Worm (Caenorhabditis elegans) whole organism, L2 larva: ENCODE data around the gene K02D10.2.

Source experiments
- C34F6.9 ChIP-seq: fragments of 150-350 bp; optimal IDR thresholded peaks from 2 replicates; lab custom pipeline; 2014; ENCODE audit warnings: missing biosample characterization, missing genetic modification characterization
- F13H6.1 ChIP-seq: sonication (generic microtip); optimal IDR thresholded peaks from 2 replicates; lab custom pipeline; 2016; ENCODE audit warnings: missing genetic modification characterization, missing compliant biosample characterization
- R02D3.7 ChIP-seq: fragments of 150-350 bp; optimal IDR thresholded peaks from 2 replicates; lab custom pipeline; 2014; ENCODE audit warnings: missing biosample characterization, missing genetic modification characterization
- Y55F3AM.14 ChIP-seq: fragments of 200-800 bp; sonication (Bioruptor generic); optimal IDR thresholded peaks from 2 replicates; lab custom pipeline; 2018; ENCODE audit warnings: mild to moderate bottlenecking, missing genetic modification characterization, missing compliant biosample characterization
- aly-2 ChIP-seq: fragments of 150-350 bp; optimal IDR thresholded peaks from 2 replicates; lab custom pipeline; 2014; ENCODE audit warnings: missing biosample characterization, missing genetic modification characterization
- ama-1 ChIP-seq: fragments of 150-350 bp; optimal IDR thresholded peaks from 2 replicates; lab custom pipeline; 2018; ENCODE audit warnings: inconsistent platforms
- blmp-1 ChIP-seq: sonication (generic microtip); optimal IDR thresholded peaks from 2 replicates; lab custom pipeline; 2017; ENCODE audit warnings: missing genetic modification characterization, mild to moderate bottlenecking, missing compliant biosample characterization, antibody characterized with exemption, moderate library complexity; ENCODE audit not compliant: insufficient read depth
- ceh-16 ChIP-seq: fragments of 150-350 bp; optimal IDR thresholded peaks from 2 replicates; lab custom pipeline; 2014; ENCODE audit warnings: missing biosample characterization, missing genetic modification characterization
- crh-2 ChIP-seq: sonication (generic microtip); optimal IDR thresholded peaks from 2 replicates; lab custom pipeline; 2017; ENCODE audit warnings: missing biosample characterization, missing genetic modification characterization
- dmd-4 ChIP-seq: sonication (generic microtip); optimal IDR thresholded peaks from 2 replicates; lab custom pipeline; 2017; ENCODE audit warnings: missing biosample characterization, missing genetic modification characterization
- egl-27 ChIP-seq: sonication (generic microtip); optimal IDR thresholded peaks from 3 replicates; lab custom pipeline; 2017; ENCODE audit warnings: missing biosample characterization, missing genetic modification reagents, missing genetic modification characterization
- elt-1 ChIP-seq: fragments of 150-350 bp; optimal IDR thresholded peaks from 2 replicates; lab custom pipeline; 2014; ENCODE audit warnings: missing biosample characterization, missing genetic modification characterization
- elt-3 ChIP-seq: sonication (generic microtip); optimal IDR thresholded peaks from 2 replicates; lab custom pipeline; 2017; ENCODE audit warnings: missing biosample characterization, missing genetic modification characterization
- fos-1 ChIP-seq: fragments of 150-350 bp; optimal IDR thresholded peaks from 2 replicates; lab custom pipeline; 2014; ENCODE audit warnings: missing biosample characterization, missing genetic modification characterization
- gmeb-1 ChIP-seq: fragments of 150-350 bp; optimal IDR thresholded peaks from 2 replicates; lab custom pipeline; 2014; ENCODE audit warnings: missing biosample characterization, missing genetic modification characterization
- lin-11 ChIP-seq: fragments of 150-350 bp; sonication (generic microtip); optimal IDR thresholded peaks from 2 replicates; lab custom pipeline; 2014; ENCODE audit warnings: missing biosample characterization, missing genetic modification characterization, inconsistent platforms, mixed read lengths
- lin-39 ChIP-seq: fragments of 150-350 bp; optimal IDR thresholded peaks from 2 replicates; lab custom pipeline; 2014; ENCODE audit warnings: missing biosample characterization, missing genetic modification reagents, missing genetic modification characterization
- lsy-2 ChIP-seq, 2 experiments: fragments of 150-350 bp in 1 of 2; sonication (generic microtip) in 1 of 2; optimal IDR thresholded peaks; 2 replicates each; lab custom pipeline; 2014 to 2017; ENCODE audit warnings: missing biosample characterization in 2 of 2, missing genetic modification characterization in 2 of 2
- mbf-1 ChIP-seq: sonication (generic microtip); optimal IDR thresholded peaks from 2 replicates; lab custom pipeline; 2017; ENCODE audit warnings: missing biosample characterization, missing genetic modification characterization
- mdl-1 ChIP-seq, 2 experiments: fragments of 150-350 bp in 1 of 2; sonication (generic microtip) in 1 of 2; optimal IDR thresholded peaks; 2 replicates each; lab custom pipeline; 2017; ENCODE audit warnings: missing biosample characterization in 2 of 2, missing genetic modification characterization in 2 of 2
- nhr-11 ChIP-seq: fragments of 150-350 bp; optimal IDR thresholded peaks from 2 replicates; lab custom pipeline; 2014; ENCODE audit warnings: missing biosample characterization, missing genetic modification characterization
- nhr-129 ChIP-seq: fragments of 150-350 bp; optimal IDR thresholded peaks from 2 replicates; lab custom pipeline; 2014; ENCODE audit warnings: missing biosample characterization, missing genetic modification characterization
- nhr-21 ChIP-seq: fragments of 150-350 bp; optimal IDR thresholded peaks from 2 replicates; lab custom pipeline; 2014; ENCODE audit warnings: missing biosample characterization, missing genetic modification characterization
- nhr-237 ChIP-seq: fragments of 150-350 bp; optimal IDR thresholded peaks from 2 replicates; lab custom pipeline; 2014; ENCODE audit warnings: missing biosample characterization, missing genetic modification characterization
- nhr-25 ChIP-seq: fragments of 150-350 bp; sonication (generic microtip); optimal IDR thresholded peaks from 3 replicates; lab custom pipeline; 2014; ENCODE audit warnings: missing biosample characterization, missing genetic modification characterization
- nhr-6 ChIP-seq: fragments of 150-350 bp; optimal IDR thresholded peaks from 2 replicates; lab custom pipeline; 2014; ENCODE audit warnings: missing biosample characterization, missing genetic modification characterization
- peb-1 ChIP-seq: fragments of 150-350 bp; optimal IDR thresholded peaks from 2 replicates; lab custom pipeline; 2014; ENCODE audit warnings: missing biosample characterization, missing genetic modification characterization
- sem-4 ChIP-seq: fragments of 150-350 bp; optimal IDR thresholded peaks from 2 replicates; lab custom pipeline; 2014; ENCODE audit warnings: missing biosample characterization, missing genetic modification reagents, missing genetic modification characterization
- sma-3 ChIP-seq: sonication (generic microtip); optimal IDR thresholded peaks from 2 replicates; lab custom pipeline; 2016; ENCODE audit warnings: missing genetic modification reagents, missing genetic modification characterization, missing compliant biosample characterization
- sma-9 ChIP-seq, 2 experiments: fragments of 150-350 bp in 1 of 2; sonication (generic microtip) in 1 of 2; optimal IDR thresholded peaks; 2 replicates each; lab custom pipeline; 2014 to 2016; ENCODE audit warnings: missing genetic modification characterization in 2 of 2, mild to moderate bottlenecking in 1 of 2, missing biosample characterization in 1 of 2, missing compliant biosample characterization in 1 of 2, missing genetic modification reagents in 1 of 2, moderate library complexity in 1 of 2
- snpc-4 ChIP-seq: fragments of 150-350 bp; optimal IDR thresholded peaks from 2 replicates; lab custom pipeline; 2014; ENCODE audit warnings: missing biosample characterization, missing genetic modification characterization
- unc-55 ChIP-seq: fragments of 150-350 bp; sonication (generic microtip); optimal IDR thresholded peaks from 3 replicates; lab custom pipeline; 2014; ENCODE audit warnings: missing biosample characterization, missing genetic modification reagents, missing genetic modification characterization
- unc-62 ChIP-seq: fragments of 150-350 bp; optimal IDR thresholded peaks from 2 replicates; lab custom pipeline; 2014; ENCODE audit warnings: missing biosample characterization, missing genetic modification reagents, missing genetic modification characterization
- ztf-1 ChIP-seq: fragments of 200-800 bp; sonication (Bioruptor generic); conservative IDR thresholded peaks from 2 replicates; pipeline ENCODE4 v1.3.6; 2022; ENCODE audit warnings: missing genetic modification characterization, missing compliant biosample characterization
- ztf-11 ChIP-seq: sonication (generic microtip); optimal IDR thresholded peaks from 2 replicates; lab custom pipeline; 2017; ENCODE audit warnings: missing biosample characterization, missing genetic modification characterization

K02D10.2 gene

DNA sequence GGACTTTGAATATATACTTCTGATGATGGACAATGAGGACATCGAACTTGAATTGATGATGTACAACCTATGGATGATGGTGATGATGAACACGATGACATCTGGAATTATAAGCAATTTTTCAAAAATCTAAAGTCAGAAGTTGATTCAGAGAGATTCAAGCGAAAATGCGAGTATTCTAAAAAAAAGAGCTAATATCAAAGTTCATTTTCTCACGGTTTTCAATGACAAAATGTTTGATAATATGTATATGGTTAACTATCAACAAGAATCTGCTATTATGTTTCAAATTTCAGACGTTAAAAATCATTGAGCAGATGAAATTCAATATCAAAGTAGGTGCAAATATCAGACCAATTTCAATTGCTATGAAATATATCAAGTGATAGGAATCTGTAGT is 8.8 kb upstream of the K02D10.2 start, which contains the start of gene K02D10.4:
K02D10.4 (minus strand) TSS at position 101 of the 400 bp plus-strand sequence.
- TF ChIP-seq ztf-11 (no peak), snpc-4 (tag; lab: Kevin White, UChicago) (no peak), R02D3.7 (no peak), sma-3 (GFP tag; lab: Kevin White, UChicago) (no peak), mbf-1 (no peak), nhr-6 (tag; lab: Kevin White, UChicago) (no peak), sem-4 (tag; lab: Kevin White, UChicago) (no peak), C34F6.9 (tag; lab: Kevin White, UChicago) (no peak), lin-11 (tag; lab: Kevin White, UChicago) (no peak), F13H6.1 (tag; lab: Kevin White, UChicago) (no peak), gmeb-1 (tag; lab: Kevin White, UChicago) (no peak), unc-62 (GFP tag; lab: Kevin White, UChicago) (no peak), dmd-4 (tag; lab: Kevin White, UChicago) (no peak), nhr-11 (tag; lab: Kevin White, UChicago) (no peak)

DNA sequence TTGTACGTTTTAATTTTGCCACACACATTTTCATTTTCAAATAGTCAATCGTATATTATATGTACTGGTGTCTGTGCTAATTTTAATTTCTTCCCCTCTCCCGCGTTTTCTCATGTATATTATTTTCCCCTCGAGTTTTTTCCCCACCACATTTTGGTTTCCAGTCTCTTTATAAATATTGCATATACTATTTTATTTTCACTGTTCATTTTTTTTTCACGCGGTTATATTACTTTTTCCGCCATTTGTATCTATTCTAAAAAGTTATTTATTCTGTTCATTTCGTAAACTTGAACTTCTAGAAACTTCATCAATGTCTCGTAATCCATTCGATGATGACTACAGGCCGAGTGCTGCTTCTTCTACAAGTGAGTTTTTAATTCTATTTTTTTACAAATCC is 4.9 kb upstream of the K02D10.2 start, which contains the start of gene snap-29:
snap-29 (plus strand) TSS at position 301 of the 400 bp plus-strand sequence.
- TF ChIP-seq ama-1 (lab: Kevin White, UChicago) (no peak), elt-3 (tag; lab: Kevin White, UChicago) (no peak), crh-2 (tag; lab: Kevin White, UChicago) (no peak), snpc-4 (tag; lab: Kevin White, UChicago) (no peak), dmd-4 (tag; lab: Kevin White, UChicago) (no peak), gmeb-1 (tag; lab: Kevin White, UChicago) (no peak), C34F6.9 (tag; lab: Kevin White, UChicago) (no peak), fos-1 (tag; lab: Kevin White, UChicago) (no peak), nhr-11 (tag; lab: Kevin White, UChicago) (no peak), aly-2 (tag; lab: Kevin White, UChicago) (no peak), sma-3 (GFP tag; lab: Kevin White, UChicago) (no peak), mdl-1 (tag; optimal IDR thresholded peaks at IDR 0.05; lab: Kevin White, UChicago) (no peak), nhr-6 (tag; lab: Kevin White, UChicago) (no peak), nhr-21 (tag; lab: Kevin White, UChicago) (no peak), egl-27 (tag; lab: Kevin White, UChicago) (no peak), sem-4 (tag; lab: Kevin White, UChicago) (no peak), sma-9 (GFP tag; optimal IDR thresholded peaks at IDR 0.05; lab: Kevin White, UChicago) (no peak), sma-9 (tag; optimal IDR thresholded peaks at IDR 0.05; lab: Kevin White, UChicago) (no peak), nhr-237 (tag; lab: Kevin White, UChicago) (no peak), Y55F3AM.14 (GFP tag; lab: Kevin White, UChicago) (no peak)

DNA sequence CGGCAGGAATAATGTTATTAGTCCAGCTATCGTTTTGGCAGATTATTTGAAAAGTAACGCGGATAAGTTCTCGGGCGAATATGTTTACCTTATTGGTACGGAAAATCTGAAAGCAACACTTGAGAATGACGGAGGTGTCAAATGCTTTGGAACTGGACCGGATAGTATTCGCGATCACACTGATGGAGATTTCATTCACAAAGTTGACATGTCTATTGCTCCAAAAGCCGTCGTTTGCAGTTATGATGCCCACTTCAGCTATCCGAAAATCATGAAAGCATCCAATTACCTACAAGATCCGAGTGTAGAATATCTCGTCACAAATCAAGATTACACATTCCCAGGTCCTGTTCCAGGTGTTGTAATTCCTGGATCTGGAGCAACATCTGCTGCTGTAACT is 2.3 kb upstream of the K02D10.2 start:
- no peak for TF ChIP-seq sma-9 (GFP tag; optimal IDR thresholded peaks at IDR 0.05; lab: Kevin White, UChicago)
- TF ChIP-seq sma-9 (tag; optimal IDR thresholded peaks at IDR 0.05; lab: Kevin White, UChicago): no peak
- TF ChIP-seq aly-2 (tag; lab: Kevin White, UChicago): no peak
- no peak for TF ChIP-seq snpc-4 (tag; lab: Kevin White, UChicago)
- TF ChIP-seq sem-4 (tag; lab: Kevin White, UChicago): no peak
- TF ChIP-seq lin-11 (tag; lab: Kevin White, UChicago): no peak
- TF ChIP-seq ztf-11: no peak
- TF ChIP-seq peb-1 (tag; lab: Kevin White, UChicago): no peak
- TF ChIP-seq R02D3.7: no peak
- TF ChIP-seq elt-1 (tag; lab: Kevin White, UChicago): no peak
- no peak for TF ChIP-seq ceh-16 (tag; lab: Kevin White, UChicago)
- no peak for TF ChIP-seq F13H6.1 (tag; lab: Kevin White, UChicago)
- TF ChIP-seq nhr-25 (tag; lab: Kevin White, UChicago): no peak

DNA sequence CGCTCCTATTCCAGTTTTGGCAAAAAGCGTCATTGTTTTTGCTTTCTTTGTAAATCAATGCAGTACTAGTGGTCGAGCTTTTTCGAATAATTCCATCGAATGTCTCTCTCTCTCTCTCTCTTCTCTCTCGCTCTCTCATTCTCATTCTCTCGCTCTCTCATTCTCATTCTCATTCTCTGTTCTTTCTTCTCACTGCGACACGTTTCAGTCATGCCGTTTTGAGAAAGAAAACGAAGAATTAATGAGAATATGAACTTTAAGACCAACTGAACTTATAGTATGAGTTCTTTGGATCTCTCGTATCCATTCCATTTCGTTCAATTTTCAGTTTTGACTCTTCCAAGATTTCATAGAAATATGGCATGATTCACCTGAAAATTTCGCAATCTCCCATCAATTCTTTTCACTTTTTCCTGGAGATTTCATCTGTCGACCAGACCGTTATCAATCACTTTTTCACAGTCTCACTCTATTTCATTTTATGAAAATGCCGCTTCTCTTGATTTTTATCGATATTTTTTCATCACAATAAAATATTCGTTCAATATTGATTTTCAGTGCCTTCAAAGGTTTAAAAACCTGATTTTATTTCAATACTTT is 1.5 kb upstream of the K02D10.2 start:
- TF ChIP-seq unc-55 (GFP tag; lab: Kevin White, UChicago) (peak; percentile 1), mdl-1 (tag; optimal IDR thresholded peaks at IDR 0.05; lab: Kevin White, UChicago) (no peak), ztf-11 (no peak), blmp-1 (peak; percentile 56), fos-1 (tag; lab: Kevin White, UChicago) (peak; percentile 50), C34F6.9 (tag; lab: Kevin White, UChicago) (peak; percentile 29), nhr-21 (tag; lab: Kevin White, UChicago) (peak; percentile 35), nhr-129 (tag; lab: Kevin White, UChicago) (peak; percentile 16), ztf-1 (GFP tag; lab: Robert Waterston, UW) (no peak), crh-2 (tag; lab: Kevin White, UChicago) (peak; percentile 61), sma-9 (GFP tag; optimal IDR thresholded peaks at IDR 0.05; lab: Kevin White, UChicago) (peak; percentile 39), sma-9 (tag; optimal IDR thresholded peaks at IDR 0.05; lab: Kevin White, UChicago) (no peak), lin-39 (tag; lab: Kevin White, UChicago) (no peak), lsy-2 (tag; optimal IDR thresholded peaks at IDR 0.05; lab: Kevin White, UChicago) (peak in 1 of 2 experiments; percentile 7)
- TF ChIP-seq, all 48 proteins: peak for 9
